Worm (Caenorhabditis elegans): ENCODE results near the gene tex-2.

ce11 chrII:5902139-5902538, 28.7 kb upstream of the tex-2 start:
- TF ChIP-seq C08G9.2 (tag; optimal IDR thresholded peaks at IDR 0.05): no peak
- TF ChIP-seq ceh-18 (tag; optimal IDR thresholded peaks at IDR 0.05): no peak
- no peak for TF ChIP-seq unc-55 (GFP tag; optimal IDR thresholded peaks at IDR 0.05)
- TF ChIP-seq ama-1 (optimal IDR thresholded peaks at IDR 0.05): no peak
